Worm (Caenorhabditis elegans): Measurements from ENCODE around the gene sma-9.

The sma-9 gene

ce11 chrX:10794647-10795046, 25.6 kb downstream of the sma-9 start, which contains the start of gene T05A10.6:
TSS of gene T05A10.6 (minus strand) at chrX:10794747.
- TF ChIP-seq drap-1 (GFP tag; optimal IDR thresholded peaks at IDR 0.05) (no peak), elt-3 (tag; optimal IDR thresholded peaks at IDR 0.05) (no peak), mab-5 (tag; optimal IDR thresholded peaks at IDR 0.05) (no peak), snpc-4 (tag; optimal IDR thresholded peaks at IDR 0.05) (no peak), zip-8 (tag; optimal IDR thresholded peaks at IDR 0.05) (no peak), nhr-28 (tag; optimal IDR thresholded peaks at IDR 0.05) (no peak), flh-1 (GFP tag; optimal IDR thresholded peaks at IDR 0.05) (no peak), nhr-237 (tag; optimal IDR thresholded peaks at IDR 0.05) (no peak), bed-3 (GFP tag; optimal IDR thresholded peaks at IDR 0.05) (no peak), sem-2 (GFP tag; optimal IDR thresholded peaks at IDR 0.05) (no peak), hlh-1 (tag; optimal IDR thresholded peaks at IDR 0.05) (no peak), ham-2 (GFP tag; optimal IDR thresholded peaks at IDR 0.05) (no peak), M03D4.4 (tag; optimal IDR thresholded peaks at IDR 0.05) (no peak), ceh-39 (tag; optimal IDR thresholded peaks at IDR 0.05) (no peak), blmp-1 (tag; optimal IDR thresholded peaks at IDR 0.05) (no peak)

- TF ChIP-seq ceh-39 (tag; optimal IDR thresholded peaks at IDR 0.05): no peak
- no peak for TF ChIP-seq sptf-1 (tag; optimal IDR thresholded peaks at IDR 0.05)
- TF ChIP-seq lsy-2 (tag; optimal IDR thresholded peaks at IDR 0.05): no peak
- TF ChIP-seq unc-120 (tag; optimal IDR thresholded peaks at IDR 0.05; ENCODE audit: poor library complexity, severe bottlenecking): no peak
Observed at ce11 chrX:10804441-10804840, 35.4 kb downstream of the sma-9 start, which contains the start of gene F31B12.4. TSS of gene F31B12.4 (plus strand) at chrX:10804741.

ce11 chrX:10820511-10820910, 51.4 kb downstream of the sma-9 start, which contains the start of gene F31B12.3:
TSS of gene F31B12.3 (minus strand) at chrX:10820611.
- TF ChIP-seq pha-4 (tag; optimal IDR thresholded peaks at IDR 0.05) (no peak), bed-3 (GFP tag; optimal IDR thresholded peaks at IDR 0.05) (no peak), nhr-237 (tag; optimal IDR thresholded peaks at IDR 0.05) (no peak), flh-1 (GFP tag; optimal IDR thresholded peaks at IDR 0.05) (no peak), unc-62 (GFP tag; optimal IDR thresholded peaks at IDR 0.05) (no peak), mls-2 (tag; optimal IDR thresholded peaks at IDR 0.05) (no peak), ham-2 (GFP tag; optimal IDR thresholded peaks at IDR 0.05) (no peak), lin-13 (tag; optimal IDR thresholded peaks at IDR 0.05) (no peak), mab-5 (tag; optimal IDR thresholded peaks at IDR 0.05) (no peak), snpc-4 (tag; optimal IDR thresholded peaks at IDR 0.05) (no peak), M03D4.4 (tag; optimal IDR thresholded peaks at IDR 0.05) (no peak), elt-3 (tag; optimal IDR thresholded peaks at IDR 0.05) (no peak), ztf-11 (tag; optimal IDR thresholded peaks at IDR 0.05) (no peak), sem-2 (GFP tag; optimal IDR thresholded peaks at IDR 0.05) (no peak), ceh-43 (GFP tag; optimal IDR thresholded peaks at IDR 0.05) (no peak), hlh-1 (tag; optimal IDR thresholded peaks at IDR 0.05) (no peak)

- TF ChIP-seq mls-2 (tag; optimal IDR thresholded peaks at IDR 0.05) (peak; percentile 70), ztf-11 (tag; optimal IDR thresholded peaks at IDR 0.05) (no peak), mab-5 (tag; optimal IDR thresholded peaks at IDR 0.05) (no peak), cnd-1 (tag; optimal IDR thresholded peaks at IDR 0.05) (peak; percentile 64), elt-1 (tag; optimal IDR thresholded peaks at IDR 0.05; ENCODE audit: borderline replicate concordance, insufficient read depth) (no peak), sem-2 (GFP tag; optimal IDR thresholded peaks at IDR 0.05) (peak; percentile 38), hlh-1 (tag; optimal IDR thresholded peaks at IDR 0.05) (peak; percentile 22), nhr-76 (tag; optimal IDR thresholded peaks at IDR 0.05) (no peak), zip-8 (tag; optimal IDR thresholded peaks at IDR 0.05) (no peak), ceh-39 (tag; optimal IDR thresholded peaks at IDR 0.05) (no peak), unc-62 (GFP tag; optimal IDR thresholded peaks at IDR 0.05) (no peak), blmp-1 (tag; optimal IDR thresholded peaks at IDR 0.05) (no peak), lin-13 (tag; optimal IDR thresholded peaks at IDR 0.05) (no peak), ceh-83 (GFP tag; optimal IDR thresholded peaks at IDR 0.05) (peak; percentile 75), bed-3 (GFP tag; optimal IDR thresholded peaks at IDR 0.05) (peak; percentile 25), drap-1 (GFP tag; optimal IDR thresholded peaks at IDR 0.05) (peak; percentile 67), ceh-43 (GFP tag; optimal IDR thresholded peaks at IDR 0.05) (no peak), ces-1 (GFP tag; optimal IDR thresholded peaks at IDR 0.05) (no peak), tbx-8 (GFP tag; optimal IDR thresholded peaks at IDR 0.05) (no peak), snpc-4 (tag; optimal IDR thresholded peaks at IDR 0.05) (no peak), M03D4.4 (tag; optimal IDR thresholded peaks at IDR 0.05) (peak; percentile 71), mep-1 (tag; optimal IDR thresholded peaks at IDR 0.05) (no peak), lsy-2 (tag; optimal IDR thresholded peaks at IDR 0.05) (no peak), pha-4 (tag; optimal IDR thresholded peaks at IDR 0.05) (no peak), nhr-12 (tag; optimal IDR thresholded peaks at IDR 0.05) (no peak), unc-120 (tag; optimal IDR thresholded peaks at IDR 0.05; ENCODE audit: poor library complexity, severe bottlenecking) (peak; percentile 40), unc-39 (tag; optimal IDR thresholded peaks at IDR 0.05) (no peak), lin-32 (GFP tag; optimal IDR thresholded peaks at IDR 0.05) (no peak), elt-3 (tag; optimal IDR thresholded peaks at IDR 0.05) (no peak), flh-1 (GFP tag; optimal IDR thresholded peaks at IDR 0.05) (no peak), nhr-28 (tag; optimal IDR thresholded peaks at IDR 0.05) (no peak), nhr-237 (tag; optimal IDR thresholded peaks at IDR 0.05) (no peak), nhr-2 (tag; optimal IDR thresholded peaks at IDR 0.05) (no peak), ham-2 (GFP tag; optimal IDR thresholded peaks at IDR 0.05) (peak; percentile 28), sptf-1 (tag; optimal IDR thresholded peaks at IDR 0.05) (peak; percentile 77)
Observed at ce11 chrX:10821160-10821559, 52.1 kb downstream of the sma-9 start.

Measured in whole organism, mixed stage, embryonic.